Fruit fly (Drosophila melanogaster) whole organism, wandering third instar larva: Measurements from ENCODE around the gene CG34447.

Experiments
- Abd-B ChIP-seq: fragments of >200 bp; optimal IDR thresholded peaks from 2 replicates; lab custom pipeline; 2017; ENCODE audit warnings: missing biosample characterization, missing genetic modification characterization
- CG32264 ChIP-seq: fragments of 200-800 bp; sonication (Bioruptor generic); optimal IDR thresholded peaks from 2 replicates; lab custom pipeline; 2016; ENCODE audit warnings: missing biosample characterization, missing genetic modification characterization
- CG9705 ChIP-seq: fragments of 200-800 bp; sonication (Bioruptor generic); optimal IDR thresholded peaks from 2 replicates; lab custom pipeline; 2018; ENCODE audit warnings: missing biosample characterization, mild to moderate bottlenecking, missing genetic modification characterization
- CrebA ChIP-seq: fragments of 200-800 bp; sonication (Bioruptor generic); optimal IDR thresholded peaks from 2 replicates; lab custom pipeline; 2016; ENCODE audit warnings: missing biosample characterization, mild to moderate bottlenecking, missing genetic modification characterization, borderline replicate concordance
- Dfd ChIP-seq: fragments of >200 bp; optimal IDR thresholded peaks from 2 replicates; lab custom pipeline; 2017; ENCODE audit warnings: missing biosample characterization, missing genetic modification characterization
- Dif ChIP-seq: fragments of 200-275, 200-300 bp; sonication (Bioruptor generic); optimal IDR thresholded peaks from 2 replicates; lab custom pipeline; 2018; ENCODE audit warnings: missing biosample characterization, missing genetic modification characterization; ENCODE audit not compliant: partially characterized antibody
- GATAd ChIP-seq: sonication (Bioruptor generic); optimal IDR thresholded peaks from 2 replicates; lab custom pipeline; 2016; ENCODE audit warnings: missing biosample characterization, missing genetic modification characterization
- HLH106 ChIP-seq: fragments of 200-800 bp; optimal IDR thresholded peaks from 3 replicates; lab custom pipeline; 2019; ENCODE audit warnings: missing biosample characterization, mild to moderate bottlenecking, missing genetic modification characterization, moderate library complexity
- Hnf4 ChIP-seq: fragments of 200-800 bp; sonication (Bioruptor generic); optimal IDR thresholded peaks from 2 replicates; lab custom pipeline; 2016; ENCODE audit warnings: missing biosample characterization, mild to moderate bottlenecking, missing genetic modification characterization
- Hr78 ChIP-seq: fragments of >200 bp; optimal IDR thresholded peaks from 2 replicates; lab custom pipeline; 2017; ENCODE audit warnings: missing biosample characterization, missing genetic modification characterization
- Hr83 ChIP-seq: fragments of 200-300 bp; sonication (Bioruptor generic); optimal IDR thresholded peaks from 2 replicates; lab custom pipeline; 2016; ENCODE audit warnings: missing biosample characterization, mild to moderate bottlenecking, missing genetic modification characterization, moderate library complexity; ENCODE audit not compliant: poor library complexity, severe bottlenecking
- Jra ChIP-seq: sonication (Bioruptor generic); optimal IDR thresholded peaks from 2 replicates; lab custom pipeline; 2016; ENCODE audit warnings: missing biosample characterization, missing genetic modification characterization
- Mio ChIP-seq: sonication (Bioruptor generic); optimal IDR thresholded peaks from 2 replicates; lab custom pipeline; 2016; ENCODE audit warnings: missing biosample characterization, missing genetic modification characterization
- Myc ChIP-seq: fragments of >200 bp; optimal IDR thresholded peaks from 2 replicates; lab custom pipeline; 2017
- N ChIP-seq: fragments of >200 bp; optimal IDR thresholded peaks from 2 replicates; lab custom pipeline; 2018; ENCODE audit warnings: missing biosample characterization, missing external identifiers, missing genetic modification characterization
- OdsH ChIP-seq: fragments of 200-800 bp; sonication (Bioruptor generic); optimal IDR thresholded peaks from 2 replicates; lab custom pipeline; 2016; ENCODE audit warnings: missing biosample characterization, mild to moderate bottlenecking, missing genetic modification characterization
- Rel ChIP-seq, 2 experiments: fragments of 200-800 bp; sonication (Bioruptor generic) in 1 of 2; optimal IDR thresholded peaks; 2 replicates in 1 of 2; 3 replicates in 1 of 2; lab custom pipeline; 2016 to 2019; ENCODE audit warnings: mild to moderate bottlenecking in 2 of 2, missing biosample characterization in 2 of 2, missing genetic modification characterization in 2 of 2, moderate library complexity in 1 of 2
- Sp1 ChIP-seq: fragments of 200-800 bp; sonication (Bioruptor generic); optimal IDR thresholded peaks from 3 replicates; lab custom pipeline; 2019; ENCODE audit warnings: missing biosample characterization, mild to moderate bottlenecking, missing genetic modification characterization, moderate library complexity
- Vsx2 ChIP-seq: fragments of 200-300, 225-300 bp; sonication (Bioruptor generic); optimal IDR thresholded peaks from 2 replicates; lab custom pipeline; 2018; ENCODE audit warnings: missing biosample characterization, missing genetic modification characterization; ENCODE audit not compliant: partially characterized antibody
- br ChIP-seq: fragments of 200-800 bp; sonication (Bioruptor generic); optimal IDR thresholded peaks from 2 replicates; lab custom pipeline; 2016; ENCODE audit warnings: missing biosample characterization, missing genetic modification characterization
- brk ChIP-seq: fragments of 200-800 bp; sonication (Bioruptor generic); optimal IDR thresholded peaks from 2 replicates; lab custom pipeline; 2016; ENCODE audit warnings: missing biosample characterization, mild to moderate bottlenecking, missing genetic modification characterization
- dl ChIP-seq, 2 experiments: fragments of 175-275, 200-275 bp in 1 of 2; fragments of 200-275 bp in 1 of 2; sonication (Bioruptor generic); optimal IDR thresholded peaks; lab custom pipeline; 2018; ENCODE audit warnings: mild to moderate bottlenecking in 2 of 2, missing biosample characterization in 2 of 2, missing genetic modification characterization in 2 of 2, moderate library complexity in 2 of 2; ENCODE audit not compliant: partially characterized antibody in 2 of 2, insufficient read depth in 1 of 2
- dmrt93B ChIP-seq: fragments of 200-800 bp; sonication (Bioruptor generic); optimal IDR thresholded peaks from 2 replicates; lab custom pipeline; 2018; ENCODE audit warnings: missing biosample characterization, mild to moderate bottlenecking, missing genetic modification characterization
- dsf ChIP-seq: sonication (Bioruptor generic); optimal IDR thresholded peaks from 2 replicates; lab custom pipeline; 2016; ENCODE audit warnings: missing biosample characterization, missing genetic modification characterization, borderline replicate concordance
- ey ChIP-seq: fragments of 200-800 bp; sonication (Bioruptor generic); optimal IDR thresholded peaks from 2 replicates; lab custom pipeline; 2016; ENCODE audit warnings: missing biosample characterization, missing genetic modification characterization
- foxo ChIP-seq, 2 experiments: fragments of 200-800 bp; sonication (Bioruptor generic); optimal IDR thresholded peaks; 2 replicates in 1 of 2; 3 replicates in 1 of 2; lab custom pipeline; 2016 to 2017; ENCODE audit warnings: missing biosample characterization in 2 of 2, missing genetic modification characterization in 2 of 2
- fru ChIP-seq: fragments of 200-800 bp; sonication (Bioruptor generic); optimal IDR thresholded peaks from 3 replicates; lab custom pipeline; 2016; ENCODE audit warnings: missing biosample characterization, mild to moderate bottlenecking, missing genetic modification characterization
- h ChIP-seq: fragments of 200-800 bp; sonication (Bioruptor generic); optimal IDR thresholded peaks from 3 replicates; lab custom pipeline; 2016; ENCODE audit warnings: missing biosample characterization, mild to moderate bottlenecking, missing genetic modification characterization
- pan ChIP-seq: fragments of >200 bp; optimal IDR thresholded peaks from 2 replicates; lab custom pipeline; 2017
- psq ChIP-seq: fragments of 200-800 bp; sonication (Bioruptor generic); optimal IDR thresholded peaks from 3 replicates; lab custom pipeline; 2017; ENCODE audit warnings: missing biosample characterization, mild to moderate bottlenecking, missing genetic modification characterization, moderate library complexity
- rgr ChIP-seq: fragments of 200-800 bp; sonication (Bioruptor generic); optimal IDR thresholded peaks from 3 replicates; lab custom pipeline; 2016; ENCODE audit warnings: missing biosample characterization, mild to moderate bottlenecking, missing genetic modification characterization
- sage ChIP-seq: fragments of 200-800 bp; sonication (Bioruptor generic); optimal IDR thresholded peaks from 2 replicates; lab custom pipeline; 2016; ENCODE audit warnings: missing biosample characterization, mild to moderate bottlenecking, missing genetic modification characterization
- sv ChIP-seq: fragments of 200-800 bp; sonication (Bioruptor generic); optimal IDR thresholded peaks from 3 replicates; lab custom pipeline; 2016; ENCODE audit warnings: missing biosample characterization, missing genetic modification characterization
- tai ChIP-seq: sonication (Bioruptor generic); optimal IDR thresholded peaks from 2 replicates; lab custom pipeline; 2016; ENCODE audit warnings: missing biosample characterization, missing genetic modification characterization
- usp ChIP-seq: fragments of >200 bp; optimal IDR thresholded peaks from 2 replicates; lab custom pipeline; 2017; ENCODE audit warnings: missing biosample characterization, missing genetic modification characterization
- woc ChIP-seq: sonication (Bioruptor generic); optimal IDR thresholded peaks from 2 replicates; lab custom pipeline; 2016; ENCODE audit warnings: missing biosample characterization, mild to moderate bottlenecking, missing genetic modification characterization

Gene CG34447

dm6 chr2L:2399897-2400296, 19.9 kb downstream of the CG34447 start, which contains the start of gene VGlut:
TSS of gene VGlut (plus strand) at chr2L:2400295.
- TF ChIP-seq Hr83 (GFP tag; lab: Kevin White, UChicago) (no peak), dmrt93B (GFP tag; lab: Kevin White, UChicago) (no peak), ey (GFP tag; lab: Kevin White, UChicago) (no peak), N (GFP tag; lab: Kevin White, UChicago) (no peak), rgr (GFP tag; lab: Kevin White, UChicago) (no peak), Vsx2 (no peak), sage (no peak), CG9705 (no peak), sv (GFP tag; lab: Kevin White, UChicago) (no peak)

dm6 chr2L:2398459-2398858, 21.4 kb downstream of the CG34447 start:
- TF ChIP-seq sage (no peak), Myc (no peak), foxo (GFP tag; optimal IDR thresholded peaks at IDR 0.05; lab: Kevin White, UChicago) (peak in 1 of 2 experiments; percentile 3)

dm6 chr2L:2397080-2397479, 22.7 kb downstream of the CG34447 start:
- TF ChIP-seq fru (GFP tag; lab: Kevin White, UChicago) (peak; percentile 31), dl (GFP tag; optimal IDR thresholded peaks at IDR 0.05; lab: Kevin White, UChicago; ENCODE audit: insufficient read depth in 1 of 2, partially characterized antibody in 2 of 2) (no peak), ey (GFP tag; lab: Kevin White, UChicago) (peak; percentile 24), sage (no peak), CG32264 (no peak), Vsx2 (no peak), OdsH (GFP tag; lab: Kevin White, UChicago) (no peak), Abd-B (GFP tag; lab: Kevin White, UChicago) (no peak), brk (GFP tag; lab: Kevin White, UChicago) (no peak), Rel (GFP tag; optimal IDR thresholded peaks at IDR 0.05; lab: Kevin White, UChicago) (no peak), Rel (tag; optimal IDR thresholded peaks at IDR 0.05; lab: Kevin White, UChicago) (no peak), N (GFP tag; lab: Kevin White, UChicago) (no peak), GATAd (GFP tag; lab: Kevin White, UChicago) (no peak), woc (GFP tag; lab: Kevin White, UChicago) (no peak), br (GFP tag; lab: Kevin White, UChicago) (no peak), Hnf4 (no peak), Dfd (GFP tag; lab: Kevin White, UChicago) (no peak), Dif (GFP tag; lab: Kevin White, UChicago) (no peak), sv (GFP tag; lab: Kevin White, UChicago) (no peak), Myc (no peak), Mio (GFP tag; lab: Kevin White, UChicago) (no peak), h (peak; percentile 20), usp (GFP tag; lab: Kevin White, UChicago) (no peak), CG9705 (no peak), psq (GFP tag; lab: Kevin White, UChicago) (no peak), pan (lab: Kevin White, UChicago) (no peak), Hr78 (GFP tag; lab: Kevin White, UChicago) (no peak), Jra (GFP tag; lab: Kevin White, UChicago) (no peak), CrebA (GFP tag; lab: Kevin White, UChicago) (no peak), dmrt93B (GFP tag; lab: Kevin White, UChicago) (no peak), foxo (GFP tag; optimal IDR thresholded peaks at IDR 0.05; lab: Kevin White, UChicago) (peak in 1 of 2 experiments; percentile 40), tai (no peak), dsf (GFP tag; lab: Kevin White, UChicago) (no peak), HLH106 (tag; lab: Kevin White, UChicago) (peak; percentile 22), Hr83 (GFP tag; lab: Kevin White, UChicago) (no peak)

dm6 chr2L:2394872-2395271, 24.9 kb downstream of the CG34447 start:
- TF ChIP-seq Sp1 (GFP tag; lab: Kevin White, UChicago) (peak; percentile 2), HLH106 (tag; lab: Kevin White, UChicago) (peak; percentile 1), CG32264 (no peak)
